Worm (Caenorhabditis elegans): ENCODE measurements around the gene mars-1.

- no peak for TF ChIP-seq sma-9 (GFP tag; optimal IDR thresholded peaks at IDR 0.05)
- TF ChIP-seq sma-9 (tag; optimal IDR thresholded peaks at IDR 0.05): no peak
- TF ChIP-seq zag-1 (tag; optimal IDR thresholded peaks at IDR 0.05): no peak
- TF ChIP-seq ztf-4 (tag; optimal IDR thresholded peaks at IDR 0.05): no peak
- TF ChIP-seq snpc-4 (tag; optimal IDR thresholded peaks at IDR 0.05): no peak
- TF ChIP-seq aly-2 (tag; optimal IDR thresholded peaks at IDR 0.05): no peak
- no peak for TF ChIP-seq R02D3.7 (tag; optimal IDR thresholded peaks at IDR 0.05)
- TF ChIP-seq dmd-4 (tag; optimal IDR thresholded peaks at IDR 0.05): no peak
- no peak for TF ChIP-seq nhr-237 (tag; optimal IDR thresholded peaks at IDR 0.05)
- no peak for TF ChIP-seq skn-1 (tag; optimal IDR thresholded peaks at IDR 0.05)
- TF ChIP-seq nhr-77 (tag; optimal IDR thresholded peaks at IDR 0.05): no peak
- TF ChIP-seq unc-39 (tag; optimal IDR thresholded peaks at IDR 0.05): no peak
- no peak for TF ChIP-seq nhr-12 (tag; optimal IDR thresholded peaks at IDR 0.05)
Observed at ce11 chrIV:11668001-11668400, 32.7 kb upstream of the mars-1 start, which contains the start of gene atg-4.2.

Measured in whole organism, L2 larva.